Worm (Caenorhabditis elegans) whole organism, L2 larva: ENCODE data around the gene C08E3.15.
"Not testable (repeated sequence)": the region's sequence is repeated elsewhere in the genome, so short reads cannot be mapped to it uniquely, and the experiment has no call there.

Experiments used
- C34F6.9 ChIP-seq: fragments of 150-350 bp; optimal IDR thresholded peaks from 2 replicates; lab custom pipeline; 2014; ENCODE audit warnings: missing biosample characterization, missing genetic modification characterization
- F13H6.1 ChIP-seq: sonication (generic microtip); optimal IDR thresholded peaks from 2 replicates; lab custom pipeline; 2016; ENCODE audit warnings: missing genetic modification characterization, missing compliant biosample characterization
- R02D3.7 ChIP-seq: fragments of 150-350 bp; optimal IDR thresholded peaks from 2 replicates; lab custom pipeline; 2014; ENCODE audit warnings: missing biosample characterization, missing genetic modification characterization
- ZK546.5 ChIP-seq: sonication (generic microtip); optimal IDR thresholded peaks from 2 replicates; lab custom pipeline; 2017; ENCODE audit warnings: missing biosample characterization, missing genetic modification characterization
- alr-1 ChIP-seq: fragments of 150-350 bp; optimal IDR thresholded peaks from 2 replicates; lab custom pipeline; 2014; ENCODE audit warnings: missing biosample characterization, missing genetic modification characterization
- aly-2 ChIP-seq: fragments of 150-350 bp; optimal IDR thresholded peaks from 2 replicates; lab custom pipeline; 2014; ENCODE audit warnings: missing biosample characterization, missing genetic modification characterization
- ceh-16 ChIP-seq: fragments of 150-350 bp; optimal IDR thresholded peaks from 2 replicates; lab custom pipeline; 2014; ENCODE audit warnings: missing biosample characterization, missing genetic modification characterization
- ceh-82 ChIP-seq: fragments of 150-350 bp; optimal IDR thresholded peaks from 2 replicates; lab custom pipeline; 2014; ENCODE audit warnings: missing biosample characterization, missing genetic modification characterization
- elt-3 ChIP-seq: sonication (generic microtip); optimal IDR thresholded peaks from 2 replicates; lab custom pipeline; 2017; ENCODE audit warnings: missing biosample characterization, missing genetic modification characterization
- fos-1 ChIP-seq: fragments of 150-350 bp; optimal IDR thresholded peaks from 2 replicates; lab custom pipeline; 2014; ENCODE audit warnings: missing biosample characterization, missing genetic modification characterization
- gmeb-1 ChIP-seq: fragments of 150-350 bp; optimal IDR thresholded peaks from 2 replicates; lab custom pipeline; 2014; ENCODE audit warnings: missing biosample characterization, missing genetic modification characterization
- lin-11 ChIP-seq: fragments of 150-350 bp; sonication (generic microtip); optimal IDR thresholded peaks from 2 replicates; lab custom pipeline; 2014; ENCODE audit warnings: missing biosample characterization, missing genetic modification characterization, inconsistent platforms, mixed read lengths
- lin-13 ChIP-seq: fragments of 150-350 bp; optimal IDR thresholded peaks from 2 replicates; lab custom pipeline; 2014; ENCODE audit warnings: missing biosample characterization, missing genetic modification reagents, missing genetic modification characterization
- lin-39 ChIP-seq: fragments of 150-350 bp; optimal IDR thresholded peaks from 2 replicates; lab custom pipeline; 2014; ENCODE audit warnings: missing biosample characterization, missing genetic modification reagents, missing genetic modification characterization
- mab-5 ChIP-seq: fragments of 150-350 bp; optimal IDR thresholded peaks from 2 replicates; lab custom pipeline; 2014; ENCODE audit warnings: missing biosample characterization, missing genetic modification characterization
- mbf-1 ChIP-seq: sonication (generic microtip); optimal IDR thresholded peaks from 2 replicates; lab custom pipeline; 2017; ENCODE audit warnings: missing biosample characterization, missing genetic modification characterization
- mdl-1 ChIP-seq, 2 experiments: fragments of 150-350 bp in 1 of 2; sonication (generic microtip) in 1 of 2; optimal IDR thresholded peaks; 2 replicates each; lab custom pipeline; 2017; ENCODE audit warnings: missing biosample characterization in 2 of 2, missing genetic modification characterization in 2 of 2
- nhr-10 ChIP-seq: sonication (generic microtip); optimal IDR thresholded peaks from 2 replicates; lab custom pipeline; 2017; ENCODE audit warnings: missing biosample characterization, missing genetic modification characterization
- nhr-129 ChIP-seq: fragments of 150-350 bp; optimal IDR thresholded peaks from 2 replicates; lab custom pipeline; 2014; ENCODE audit warnings: missing biosample characterization, missing genetic modification characterization
- nhr-237 ChIP-seq: fragments of 150-350 bp; optimal IDR thresholded peaks from 2 replicates; lab custom pipeline; 2014; ENCODE audit warnings: missing biosample characterization, missing genetic modification characterization
- nhr-25 ChIP-seq: fragments of 150-350 bp; sonication (generic microtip); optimal IDR thresholded peaks from 3 replicates; lab custom pipeline; 2014; ENCODE audit warnings: missing biosample characterization, missing genetic modification characterization
- nhr-6 ChIP-seq: fragments of 150-350 bp; optimal IDR thresholded peaks from 2 replicates; lab custom pipeline; 2014; ENCODE audit warnings: missing biosample characterization, missing genetic modification characterization
- nhr-77 ChIP-seq: fragments of 150-350 bp; optimal IDR thresholded peaks from 2 replicates; lab custom pipeline; 2014; ENCODE audit warnings: missing biosample characterization, missing genetic modification characterization
- peb-1 ChIP-seq: fragments of 150-350 bp; optimal IDR thresholded peaks from 2 replicates; lab custom pipeline; 2014; ENCODE audit warnings: missing biosample characterization, missing genetic modification characterization
- sem-4 ChIP-seq: fragments of 150-350 bp; optimal IDR thresholded peaks from 2 replicates; lab custom pipeline; 2014; ENCODE audit warnings: missing biosample characterization, missing genetic modification reagents, missing genetic modification characterization
- skn-1 ChIP-seq: sonication (generic microtip); optimal IDR thresholded peaks from 2 replicates; lab custom pipeline; 2017; ENCODE audit warnings: missing biosample characterization, missing genetic modification characterization
- sma-3 ChIP-seq: sonication (generic microtip); optimal IDR thresholded peaks from 2 replicates; lab custom pipeline; 2016; ENCODE audit warnings: missing genetic modification reagents, missing genetic modification characterization, missing compliant biosample characterization
- snpc-4 ChIP-seq: fragments of 150-350 bp; optimal IDR thresholded peaks from 2 replicates; lab custom pipeline; 2014; ENCODE audit warnings: missing biosample characterization, missing genetic modification characterization
- unc-39 ChIP-seq: fragments of 150-350 bp; optimal IDR thresholded peaks from 2 replicates; lab custom pipeline; 2014; ENCODE audit warnings: missing biosample characterization, missing genetic modification characterization
- unc-55 ChIP-seq: fragments of 150-350 bp; sonication (generic microtip); optimal IDR thresholded peaks from 3 replicates; lab custom pipeline; 2014; ENCODE audit warnings: missing biosample characterization, missing genetic modification reagents, missing genetic modification characterization
- ztf-1 ChIP-seq: fragments of 200-800 bp; sonication (Bioruptor generic); conservative IDR thresholded peaks from 2 replicates; pipeline ENCODE4 v1.3.6; 2022; ENCODE audit warnings: missing genetic modification characterization, missing compliant biosample characterization

C08E3.15 gene

ce11 chrII:1633490-1633889 is 5.8 kb upstream of the C08E3.15 start, which contains the start of gene C08E3.1:
Gene C08E3.1, plus strand, starts transcription at chrII:1633790.
- TF ChIP-seq peb-1 (tag; lab: Kevin White, UChicago); gmeb-1; skn-1 (tag; lab: Kevin White, UChicago): not testable (repeated sequence)

- not testable (repeated sequence) for TF ChIP-seq alr-1 (tag; lab: Kevin White, UChicago); nhr-129 (tag; lab: Kevin White, UChicago); gmeb-1
- TF ChIP-seq, all 48 proteins: peak for 0; not testable (repeated sequence) for 48
Observed at ce11 chrII:1632216-1632615, 4.5 kb upstream of the C08E3.15 start, which contains the start of gene C08E3.13. Gene C08E3.13, minus strand, starts transcription at chrII:1632316.

ce11 chrII:1625666-1626065 is 2.0 kb downstream of the C08E3.15 start, which contains the start of gene C08E3.14:
Gene C08E3.14, plus strand, starts transcription at chrII:1625966.
- TF ChIP-seq R02D3.7 (tag; lab: Kevin White, UChicago) (no peak), peb-1 (tag; lab: Kevin White, UChicago) (no peak), nhr-10 (tag; lab: Kevin White, UChicago) (no peak), nhr-129 (tag; lab: Kevin White, UChicago) (no peak), mdl-1 (tag; optimal IDR thresholded peaks at IDR 0.05; lab: Kevin White, UChicago) (no peak), C34F6.9 (no peak)
- TF ChIP-seq, all 48 proteins: peak for 0

ce11 chrII:1624572-1624971 is 3.1 kb downstream of the C08E3.15 start, which contains the start of gene fbxa-160:
Gene fbxa-160, minus strand, starts transcription at chrII:1624672.
- no peak for TF ChIP-seq lin-13 (GFP tag; lab: Kevin White, UChicago)
- no peak for TF ChIP-seq nhr-237
- TF ChIP-seq unc-55, result no peak
- no peak for TF ChIP-seq unc-39 (tag; lab: Kevin White, UChicago)
- no peak for TF ChIP-seq ztf-1
- no peak for TF ChIP-seq ceh-82 (tag; lab: Kevin White, UChicago)
- no peak for TF ChIP-seq nhr-129 (tag; lab: Kevin White, UChicago)
- no peak for TF ChIP-seq sem-4 (tag; lab: Kevin White, UChicago)
- TF ChIP-seq nhr-6 (tag; lab: Kevin White, UChicago), result no peak
- TF ChIP-seq aly-2, result no peak
- TF ChIP-seq mbf-1 (tag; lab: Kevin White, UChicago), result no peak
- no peak for TF ChIP-seq nhr-77 (tag; lab: Kevin White, UChicago)
- no peak for TF ChIP-seq snpc-4

ce11 chrII:1621795-1622194 is 5.9 kb downstream of the C08E3.15 start:
- peak; percentile 44 for TF ChIP-seq fos-1 (tag; lab: Kevin White, UChicago)
- TF ChIP-seq mbf-1 (tag; lab: Kevin White, UChicago), result no peak

- TF ChIP-seq F13H6.1 (tag; lab: Kevin White, UChicago) (no peak), ZK546.5 (tag; lab: Kevin White, UChicago) (no peak), nhr-77 (tag; lab: Kevin White, UChicago) (no peak), R02D3.7 (tag; lab: Kevin White, UChicago) (no peak), lin-39 (tag; lab: Kevin White, UChicago) (no peak), sma-3 (no peak), mdl-1 (tag; optimal IDR thresholded peaks at IDR 0.05; lab: Kevin White, UChicago) (no peak), nhr-25 (tag; lab: Kevin White, UChicago) (no peak), nhr-237 (no peak), lin-11 (tag; lab: Kevin White, UChicago) (no peak), ztf-1 (no peak), nhr-129 (tag; lab: Kevin White, UChicago) (no peak), peb-1 (tag; lab: Kevin White, UChicago) (no peak), sem-4 (tag; lab: Kevin White, UChicago) (no peak), ceh-82 (tag; lab: Kevin White, UChicago) (no peak), mab-5 (tag; lab: Kevin White, UChicago) (no peak), unc-39 (tag; lab: Kevin White, UChicago) (no peak), elt-3 (tag; lab: Kevin White, UChicago) (no peak), fos-1 (tag; lab: Kevin White, UChicago) (no peak), ceh-16 (tag; lab: Kevin White, UChicago) (no peak)
Observed at ce11 chrII:1621180-1621579, 6.5 kb downstream of the C08E3.15 start, which contains the start of gene fbxa-158. Gene fbxa-158, minus strand, starts transcription at chrII:1621280.
